In the genomic region with DNA sequence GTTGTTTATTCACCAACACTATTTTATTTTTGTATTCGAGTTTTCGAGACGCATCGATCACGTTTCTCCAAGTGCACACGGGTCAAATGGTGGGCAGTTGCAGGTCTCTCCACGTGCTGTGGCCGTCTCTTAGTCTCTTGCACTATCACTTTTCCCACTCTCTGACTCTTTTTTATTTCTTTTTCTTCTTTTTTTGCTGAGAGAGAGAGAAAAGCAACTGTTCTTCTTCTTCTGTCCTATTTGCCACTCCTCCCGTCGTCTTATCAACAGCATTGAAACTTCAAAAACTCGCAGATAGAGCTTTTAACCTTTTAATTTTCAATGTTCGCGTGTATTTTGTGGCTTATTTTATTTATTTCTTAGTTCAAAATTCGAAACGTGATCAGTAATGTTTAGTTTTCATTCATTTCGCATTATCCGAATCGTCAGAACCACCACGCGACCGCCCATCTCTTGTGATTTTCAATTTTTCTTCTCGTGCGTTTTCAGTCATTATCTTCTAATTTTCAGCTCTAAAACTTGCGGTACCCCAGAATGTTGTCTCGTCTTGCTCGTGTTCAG, we compare ENCODE assay signal across 5 worm cellular contexts.
TF ChIP-seq lines count a peak whose summit lies in the region.

A gene (plus strand): TSS at position 511 of the 561 bp plus-strand sequence.

TF ChIP-seq in whole organism, L1 larva, 84 proteins besides CTCF, POLR2A, EP300 and RAD21 (continued from another document and continues in another):
- TF ChIP-seq unc-86 (tag; optimal IDR thresholded peaks at IDR 0.05; lab: Kevin White, UChicago): no peak
- TF ChIP-seq unc-62 (GFP tag; optimal IDR thresholded peaks at IDR 0.05; lab: Kevin White, UChicago): no peak
- TF ChIP-seq alr-1 (tag; optimal IDR thresholded peaks at IDR 0.05; lab: Kevin White, UChicago; ENCODE audit: borderline replicate concordance): no peak
- TF ChIP-seq unc-130 (tag; optimal IDR thresholded peaks at IDR 0.05; lab: Kevin White, UChicago): peak; percentile 46
- TF ChIP-seq nhr-237 (tag; optimal IDR thresholded peaks at IDR 0.05; lab: Kevin White, UChicago): no peak
- TF ChIP-seq nhr-11 (tag; optimal IDR thresholded peaks at IDR 0.05; lab: Kevin White, UChicago): no peak
- TF ChIP-seq sptf-1 (tag; optimal IDR thresholded peaks at IDR 0.05; lab: Kevin White, UChicago): no peak
- peak; percentile 46 for TF ChIP-seq nhr-90 (tag; optimal IDR thresholded peaks at IDR 0.05; lab: Kevin White, UChicago; ENCODE audit: poor library complexity)
- peak; percentile 32 for TF ChIP-seq snpc-4 (tag; optimal IDR thresholded peaks at IDR 0.05; lab: Kevin White, UChicago)
- TF ChIP-seq lir-3 (tag; optimal IDR thresholded peaks at IDR 0.05; lab: Kevin White, UChicago; ENCODE audit: poor library complexity): peak; percentile 16
- TF ChIP-seq aly-2 (tag; optimal IDR thresholded peaks at IDR 0.05; lab: Kevin White, UChicago): no peak
- TF ChIP-seq F16B12.6 (tag; optimal IDR thresholded peaks at IDR 0.05; lab: Kevin White, UChicago): no peak
- TF ChIP-seq ets-5 (GFP tag; IDR thresholded peaks at IDR 0.05; lab: Robert Waterston, UW): no peak
- TF ChIP-seq Y116A8C.19 (tag; optimal IDR thresholded peaks at IDR 0.05; lab: Kevin White, UChicago; ENCODE audit: borderline replicate concordance): no peak
- no peak for TF ChIP-seq pqm-1 (tag; optimal IDR thresholded peaks at IDR 0.05; lab: Kevin White, UChicago)
- TF ChIP-seq mdl-1 (tag; optimal IDR thresholded peaks at IDR 0.05; lab: Kevin White, UChicago): peak in 1 of 2 experiments; percentile 94
- TF ChIP-seq tbx-2 (tag; optimal IDR thresholded peaks at IDR 0.05; lab: Kevin White, UChicago): peak; percentile 47
- TF ChIP-seq ces-1 (GFP tag; optimal IDR thresholded peaks at IDR 0.05; lab: Kevin White, UChicago): no peak
- TF ChIP-seq nhr-71 (tag; optimal IDR thresholded peaks at IDR 0.05; lab: Kevin White, UChicago): peak; percentile 86
- TF ChIP-seq C16A3.4 (tag; optimal IDR thresholded peaks at IDR 0.05; lab: Kevin White, UChicago): peak; percentile 46
- no peak for TF ChIP-seq egl-13 (tag; optimal IDR thresholded peaks at IDR 0.05; lab: Kevin White, UChicago)
- peak; percentile 45 for TF ChIP-seq ztf-4 (tag; optimal IDR thresholded peaks at IDR 0.05; lab: Kevin White, UChicago)
- TF ChIP-seq jun-1 (tag; optimal IDR thresholded peaks at IDR 0.05; lab: Kevin White, UChicago): no peak
- TF ChIP-seq hlh-4 (tag; optimal IDR thresholded peaks at IDR 0.05; lab: Kevin White, UChicago): no peak

TF ChIP-seq in whole organism, L2 larva, 48 proteins besides CTCF, POLR2A, EP300 and RAD21 (continued from another document and continues in another):
- TF ChIP-seq nhr-21 (tag; optimal IDR thresholded peaks at IDR 0.05; lab: Kevin White, UChicago) (peak; percentile 16), snpc-4 (tag; optimal IDR thresholded peaks at IDR 0.05; lab: Kevin White, UChicago) (no peak), zag-1 (tag; optimal IDR thresholded peaks at IDR 0.05; lab: Kevin White, UChicago) (no peak), ama-1 (optimal IDR thresholded peaks at IDR 0.05; lab: Kevin White, UChicago) (no peak), sma-9 (GFP tag; optimal IDR thresholded peaks at IDR 0.05; lab: Kevin White, UChicago) (peak; percentile 85), sma-9 (tag; optimal IDR thresholded peaks at IDR 0.05; lab: Kevin White, UChicago) (no peak), R02D3.7 (tag; optimal IDR thresholded peaks at IDR 0.05; lab: Kevin White, UChicago) (no peak), gmeb-1 (tag; optimal IDR thresholded peaks at IDR 0.05; lab: Kevin White, UChicago) (peak; percentile 44), mab-5 (tag; optimal IDR thresholded peaks at IDR 0.05; lab: Kevin White, UChicago) (no peak), elt-3 (tag; optimal IDR thresholded peaks at IDR 0.05; lab: Kevin White, UChicago) (no peak), ceh-82 (tag; optimal IDR thresholded peaks at IDR 0.05; lab: Kevin White, UChicago) (no peak), nhr-12 (tag; optimal IDR thresholded peaks at IDR 0.05; lab: Kevin White, UChicago) (no peak), mdl-1 (tag; optimal IDR thresholded peaks at IDR 0.05; lab: Kevin White, UChicago) (peak; percentile 91), nhr-6 (tag; optimal IDR thresholded peaks at IDR 0.05; lab: Kevin White, UChicago) (no peak), alr-1 (tag; optimal IDR thresholded peaks at IDR 0.05; lab: Kevin White, UChicago) (no peak), F13H6.1 (tag; optimal IDR thresholded peaks at IDR 0.05; lab: Kevin White, UChicago) (peak; percentile 73), skn-1 (tag; optimal IDR thresholded peaks at IDR 0.05; lab: Kevin White, UChicago) (no peak), nhr-129 (tag; optimal IDR thresholded peaks at IDR 0.05; lab: Kevin White, UChicago) (peak; percentile 69), egl-27 (tag; optimal IDR thresholded peaks at IDR 0.05; lab: Kevin White, UChicago) (peak; percentile 52), nhr-23 (tag; optimal IDR thresholded peaks at IDR 0.05; lab: Kevin White, UChicago) (no peak), nhr-10 (tag; optimal IDR thresholded peaks at IDR 0.05; lab: Kevin White, UChicago) (no peak), unc-55 (GFP tag; optimal IDR thresholded peaks at IDR 0.05; lab: Kevin White, UChicago) (no peak), elt-1 (tag; optimal IDR thresholded peaks at IDR 0.05; lab: Kevin White, UChicago) (no peak), lin-11 (tag; optimal IDR thresholded peaks at IDR 0.05; lab: Kevin White, UChicago) (no peak), Y55F3AM.14 (GFP tag; optimal IDR thresholded peaks at IDR 0.05; lab: Kevin White, UChicago) (peak; percentile 20), lin-39 (tag; optimal IDR thresholded peaks at IDR 0.05; lab: Kevin White, UChicago) (no peak), ztf-11 (tag; optimal IDR thresholded peaks at IDR 0.05; lab: Kevin White, UChicago) (no peak)

TF ChIP-seq in whole organism, L3 larva, 47 proteins besides CTCF, POLR2A, EP300 and RAD21 (continued from another document):
- TF ChIP-seq pha-4 (tag; optimal IDR thresholded peaks at IDR 0.05; lab: Kevin White, UChicago) (peak; percentile 55), pqm-1 (tag; optimal IDR thresholded peaks at IDR 0.05; lab: Kevin White, UChicago) (peak; percentile 14), nhr-77 (tag; optimal IDR thresholded peaks at IDR 0.05; lab: Kevin White, UChicago) (peak; percentile 21)

TF ChIP-seq in whole organism, L4 larva, 104 proteins besides CTCF, POLR2A, EP300 and RAD21 (continued from another document and continues in another):
- TF ChIP-seq attf-4 (tag; optimal IDR thresholded peaks at IDR 0.05; lab: Kevin White, UChicago) (no peak), lin-15B (tag; optimal IDR thresholded peaks at IDR 0.05; lab: Kevin White, UChicago) (no peak), nhr-11 (tag; optimal IDR thresholded peaks at IDR 0.05; lab: Kevin White, UChicago) (peak; percentile 70), nhr-102 (tag; optimal IDR thresholded peaks at IDR 0.05; lab: Kevin White, UChicago) (peak; percentile 19), ceh-62 (tag; optimal IDR thresholded peaks at IDR 0.05; lab: Kevin White, UChicago) (no peak), spr-1 (tag; optimal IDR thresholded peaks at IDR 0.05; lab: Kevin White, UChicago) (no peak), madf-9 (GFP tag; conservative IDR thresholded peaks at IDR 0.05; lab: Robert Waterston, UW) (no peak), nhr-42 (GFP tag; IDR thresholded peaks at IDR 0.05; lab: Robert Waterston, UW) (no peak), zfp-3 (GFP tag; conservative IDR thresholded peaks at IDR 0.05; lab: Robert Waterston, UW) (no peak), F10B5.3 (tag; optimal IDR thresholded peaks at IDR 0.05; lab: Kevin White, UChicago) (no peak), dve-1 (tag; optimal IDR thresholded peaks at IDR 0.05; lab: Kevin White, UChicago; ENCODE audit: insufficient read depth) (peak; percentile 79), zip-2 (tag; optimal IDR thresholded peaks at IDR 0.05; lab: Kevin White, UChicago) (no peak), pqm-1 (tag; optimal IDR thresholded peaks at IDR 0.05; lab: Kevin White, UChicago) (peak; percentile 57), T20F7.1 (GFP tag; optimal IDR thresholded peaks at IDR 0.05; lab: Kevin White, UChicago) (peak; percentile 70), dmd-6 (GFP tag; IDR thresholded peaks at IDR 0.05; lab: Robert Waterston, UW) (peak; percentile 87), hlh-11 (tag; optimal IDR thresholded peaks at IDR 0.05; lab: Kevin White, UChicago) (peak; percentile 87), php-3 (GFP tag; IDR thresholded peaks at IDR 0.05; lab: Robert Waterston, UW) (0 out of 2 replicates have a peak, but pooled peaks have one; percentile 41), arid-1 (GFP tag; conservative IDR thresholded peaks at IDR 0.05; lab: Robert Waterston, UW) (no peak), daf-12 (tag; optimal IDR thresholded peaks at IDR 0.05; lab: Kevin White, UChicago) (no peak), nhr-48 (tag; optimal IDR thresholded peaks at IDR 0.05; lab: Kevin White, UChicago) (peak; percentile 52), mdl-1 (tag; optimal IDR thresholded peaks at IDR 0.05; lab: Kevin White, UChicago) (peak; percentile 84 to 98), nhr-6 (tag; optimal IDR thresholded peaks at IDR 0.05; lab: Kevin White, UChicago) (no peak), nhr-10 (tag; optimal IDR thresholded peaks at IDR 0.05; lab: Kevin White, UChicago) (no peak), ztf-11 (tag; optimal IDR thresholded peaks at IDR 0.05; lab: Kevin White, UChicago) (no peak), nhr-28 (tag; optimal IDR thresholded peaks at IDR 0.05; lab: Kevin White, UChicago) (peak; percentile 82), lin-38 (GFP tag; IDR thresholded peaks at IDR 0.05; lab: Robert Waterston, UW) (peak; percentile 50), lin-1 (GFP tag; IDR thresholded peaks at IDR 0.05; lab: Robert Waterston, UW) (peak; percentile 19; the same call in 1 of the 2 replicates), zfp-2 (tag; optimal IDR thresholded peaks at IDR 0.05; lab: Kevin White, UChicago) (no peak), F44E2.7 (GFP tag; IDR thresholded peaks at IDR 0.05; lab: Robert Waterston, UW) (no peak), nhr-77 (tag; optimal IDR thresholded peaks at IDR 0.05; lab: Kevin White, UChicago) (peak; percentile 43), ZK337.2 (GFP tag; IDR thresholded peaks at IDR 0.05; lab: Robert Waterston, UW) (no peak), rbr-2 (tag; optimal IDR thresholded peaks at IDR 0.05; lab: Kevin White, UChicago) (no peak), unc-130 (GFP tag; optimal IDR thresholded peaks at IDR 0.05; lab: Kevin White, UChicago) (no peak), daf-19 (GFP tag; conservative IDR thresholded peaks at IDR 0.05; lab: Robert Waterston, UW) (no peak), mes-2 (tag; optimal IDR thresholded peaks at IDR 0.05; lab: Kevin White, UChicago; ENCODE audit: poor library complexity, severe bottlenecking) (peak; percentile 53), dmd-9 (GFP tag; IDR thresholded peaks at IDR 0.05; lab: Robert Waterston, UW) (no peak), nhr-25 (tag; optimal IDR thresholded peaks at IDR 0.05; lab: Kevin White, UChicago; ENCODE audit: borderline replicate concordance, insufficient read depth) (no peak), set-16 (GFP tag; IDR thresholded peaks at IDR 0.05; lab: Robert Waterston, UW) (no peak), aha-1 (tag; lab: Kevin White, UChicago) (peak; percentile 43), ama-1 (optimal IDR thresholded peaks at IDR 0.05; lab: Kevin White, UChicago) (peak; percentile 64)

TF ChIP-seq in whole organism, young adult, 124 proteins besides CTCF, POLR2A, EP300 and RAD21 (continued from another document):
- 0 out of 2 replicates have a peak, but pooled peaks have one; percentile 9 for TF ChIP-seq pbrm-1 (GFP tag; IDR thresholded peaks at IDR 0.05; lab: Robert Waterston, UW)
- TF ChIP-seq ceh-58 (GFP tag; IDR thresholded peaks at IDR 0.05; lab: Robert Waterston, UW): no peak
- peak; percentile 51 for TF ChIP-seq F10E7.11 (tag; optimal IDR thresholded peaks at IDR 0.05; lab: Kevin White, UChicago)
- TF ChIP-seq ekl-4 (GFP tag; IDR thresholded peaks at IDR 0.05; lab: Robert Waterston, UW): peak; percentile 63
- 0 out of 2 replicates have a peak, but pooled peaks have one; percentile 50 for TF ChIP-seq nfyb-1 (GFP tag; IDR thresholded peaks at IDR 0.05; lab: Robert Waterston, UW)
- TF ChIP-seq hmg-1.2 (GFP tag; IDR thresholded peaks at IDR 0.05; lab: Robert Waterston, UW): peak; percentile 33; the same call in 1 of the 2 replicates
- TF ChIP-seq lin-40 (tag; optimal IDR thresholded peaks at IDR 0.05; lab: Kevin White, UChicago): peak; percentile 25
- TF ChIP-seq athp-1 (tag; optimal IDR thresholded peaks at IDR 0.05; lab: Kevin White, UChicago): peak; percentile 5
- TF ChIP-seq B0261.1 (tag; optimal IDR thresholded peaks at IDR 0.05; lab: Kevin White, UChicago): no peak
- peak; percentile 61 for TF ChIP-seq atf-7 (tag; optimal IDR thresholded peaks at IDR 0.05; lab: Kevin White, UChicago)
- TF ChIP-seq nhr-90 (tag; optimal IDR thresholded peaks at IDR 0.05; lab: Kevin White, UChicago): peak; percentile 5
- TF ChIP-seq K12H6.12 (tag; optimal IDR thresholded peaks at IDR 0.05; lab: Kevin White, UChicago): peak; percentile 43
- TF ChIP-seq F57C9.4 (tag; optimal IDR thresholded peaks at IDR 0.05; lab: Kevin White, UChicago): no peak
- peak; percentile 10 for TF ChIP-seq ztf-18 (tag; optimal IDR thresholded peaks at IDR 0.05; lab: Kevin White, UChicago)
- peak; percentile 62 for TF ChIP-seq mcd-1 (GFP tag; IDR thresholded peaks at IDR 0.05; lab: Robert Waterston, UW)
- TF ChIP-seq rcor-1 (GFP tag; IDR thresholded peaks at IDR 0.05; lab: Robert Waterston, UW): peak; percentile 36; the same call in 1 of the 2 replicates
- TF ChIP-seq madf-10 (tag; optimal IDR thresholded peaks at IDR 0.05; lab: Kevin White, UChicago): peak; percentile 22
- TF ChIP-seq snpc-4 (GFP tag; optimal IDR thresholded peaks at IDR 0.05; lab: Kevin White, UChicago): no peak
- TF ChIP-seq snpc-4 (tag; optimal IDR thresholded peaks at IDR 0.05; lab: Kevin White, UChicago): peak in 1 of 4 experiments; percentile 24
- TF ChIP-seq nhr-80 (tag; optimal IDR thresholded peaks at IDR 0.05; lab: Kevin White, UChicago): peak; percentile 88
- no peak for TF ChIP-seq dpl-1 (GFP tag; optimal IDR thresholded peaks at IDR 0.05; lab: Kevin White, UChicago)
- TF ChIP-seq tlf-1 (GFP tag; optimal IDR thresholded peaks at IDR 0.05; lab: Kevin White, UChicago): peak; percentile 65
- 0 out of 2 replicates have a peak, but pooled peaks have one; percentile 30 for TF ChIP-seq lir-1 (GFP tag; conservative IDR thresholded peaks at IDR 0.05; lab: Robert Waterston, UW)
- TF ChIP-seq somi-1 (GFP tag; optimal IDR thresholded peaks at IDR 0.05; lab: Kevin White, UChicago): peak; percentile 68
- TF ChIP-seq egl-18 (GFP tag; IDR thresholded peaks at IDR 0.05; lab: Robert Waterston, UW): no peak
- TF ChIP-seq cebp-1 (GFP tag; IDR thresholded peaks at IDR 0.05; lab: Robert Waterston, UW): no peak; the same call in 1 of the 2 replicates
- TF ChIP-seq cebp-1 (tag; optimal IDR thresholded peaks at IDR 0.05; lab: Kevin White, UChicago): peak; percentile 61
- 0 out of 2 replicates have a peak, but pooled peaks have one; percentile 14 for TF ChIP-seq D2030.7 (GFP tag; IDR thresholded peaks at IDR 0.05; lab: Robert Waterston, UW)
- TF ChIP-seq Y53G8AR.9 (GFP tag; conservative IDR thresholded peaks at IDR 0.05; lab: Robert Waterston, UW): peak; percentile 33; the same call in 1 of the 2 replicates
- TF ChIP-seq egrh-3 (GFP tag; IDR thresholded peaks at IDR 0.05; lab: Robert Waterston, UW): no peak
- TF ChIP-seq lsy-27 (tag; optimal IDR thresholded peaks at IDR 0.05; lab: Kevin White, UChicago; ENCODE audit: borderline replicate concordance, insufficient read depth): no peak
- no peak for TF ChIP-seq B0035.1 (tag; optimal IDR thresholded peaks at IDR 0.05; lab: Kevin White, UChicago)
- TF ChIP-seq Y95B8A.8 (GFP tag; IDR thresholded peaks at IDR 0.05; lab: Robert Waterston, UW): 0 out of 2 replicates have a peak, but pooled peaks have one; percentile 43
- TF ChIP-seq gei-17 (GFP tag; optimal IDR thresholded peaks at IDR 0.05; lab: Kevin White, UChicago): peak; percentile 30
TF ChIP-seq in whole organism, young adult: peak in this region for 37.
